Worm (Caenorhabditis elegans) whole organism, L4 larva: ENCODE results near the gene ZK512.1.

Experiments used
- F44E2.7 ChIP-seq: fragments of 200-800 bp; sonication (Bioruptor generic); IDR thresholded peaks from 2 replicates; pipeline ENCODE4 v2.1.2; 2022; ENCODE audit warnings: missing genetic modification characterization, missing compliant biosample characterization
- R02D3.7 ChIP-seq: fragments of 150-350 bp; sonication (generic microtip); optimal IDR thresholded peaks from 3 replicates; lab custom pipeline; 2014; ENCODE audit warnings: missing biosample characterization, missing genetic modification characterization
- T26A8.4 ChIP-seq: fragments of 200-800 bp; sonication (Bioruptor generic); IDR thresholded peaks from 2 replicates; pipeline ENCODE4 v1.3.6; 2022; ENCODE audit warnings: missing genetic modification characterization, missing compliant biosample characterization
- aha-1 ChIP-seq: fragments of 150-350 bp; peaks from one replicate; lab custom pipeline; 2014; ENCODE audit warnings: missing biosample characterization, missing genetic modification characterization
- aly-2 ChIP-seq: sonication (generic microtip); optimal IDR thresholded peaks from 2 replicates; lab custom pipeline; 2018; ENCODE audit warnings: missing biosample characterization, missing genetic modification characterization
- arid-1 ChIP-seq: fragments of 200-800 bp; sonication (Bioruptor generic); conservative IDR thresholded peaks from 2 replicates; pipeline ENCODE4 v1.3.6; 2022; ENCODE audit warnings: missing genetic modification reagents, missing genetic modification characterization, missing compliant biosample characterization
- ceh-82 ChIP-seq: sonication (generic microtip); optimal IDR thresholded peaks from 2 replicates; lab custom pipeline; 2017; ENCODE audit warnings: missing biosample characterization, missing genetic modification characterization
- ces-1 ChIP-seq: fragments of 150-350 bp; sonication (generic microtip); optimal IDR thresholded peaks from 4 replicates; lab custom pipeline; 2014; ENCODE audit warnings: missing biosample characterization, missing genetic modification reagents, missing genetic modification characterization
- ctbp-1 ChIP-seq: fragments of 200-800 bp; sonication (Bioruptor generic); IDR thresholded peaks from 2 replicates; pipeline ENCODE4 v1.3.6; 2022; ENCODE audit warnings: missing genetic modification reagents, missing genetic modification characterization, missing compliant biosample characterization
- daf-16 ChIP-seq, 3 experiments: sonication (generic microtip); optimal IDR thresholded peaks; 2 replicates each; lab custom pipeline; 2016 to 2017; ENCODE audit warnings: missing genetic modification characterization in 3 of 3, missing genetic modification reagents in 3 of 3, mild to moderate bottlenecking in 2 of 3, missing compliant biosample characterization in 2 of 3, missing biosample characterization in 1 of 3, moderate library complexity in 1 of 3
- dpl-1 ChIP-seq: fragments of 150-350 bp; optimal IDR thresholded peaks from 2 replicates; lab custom pipeline; 2014; ENCODE audit warnings: missing biosample characterization, missing genetic modification reagents, missing genetic modification characterization
- duxl-1 ChIP-seq: sonication (generic microtip); optimal IDR thresholded peaks from 2 replicates; lab custom pipeline; 2016; ENCODE audit warnings: mild to moderate bottlenecking, missing genetic modification characterization, moderate library complexity, missing compliant biosample characterization; ENCODE audit not compliant: poor library complexity
- dve-1 ChIP-seq: sonication (generic microtip); optimal IDR thresholded peaks from 2 replicates; lab custom pipeline; 2017; ENCODE audit warnings: antibody characterized with exemption, mild to moderate bottlenecking, missing genetic modification characterization, missing compliant biosample characterization; ENCODE audit not compliant: insufficient read depth
- egl-27 ChIP-seq: sonication (generic microtip); optimal IDR thresholded peaks from 3 replicates; lab custom pipeline; 2017; ENCODE audit warnings: missing biosample characterization, missing genetic modification reagents, missing genetic modification characterization
- fkh-10 ChIP-seq: fragments of 150-350 bp; optimal IDR thresholded peaks from 2 replicates; lab custom pipeline; 2014; ENCODE audit warnings: missing biosample characterization, missing genetic modification reagents, missing genetic modification characterization
- hlh-11 ChIP-seq: fragments of 200-800 bp; sonication (Bioruptor generic); optimal IDR thresholded peaks from 2 replicates; lab custom pipeline; 2018; ENCODE audit warnings: mild to moderate bottlenecking, missing genetic modification characterization, missing compliant biosample characterization
- hmg-1.1 ChIP-seq: fragments of 200-800 bp; sonication (Bioruptor generic); IDR thresholded peaks from 2 replicates; pipeline ENCODE4 v1.3.6; 2022; ENCODE audit warnings: missing genetic modification reagents, missing genetic modification characterization, missing compliant biosample characterization
- lim-7 ChIP-seq: fragments of 200-800 bp; sonication (Bioruptor generic); IDR thresholded peaks from 2 replicates; pipeline ENCODE4 v1.3.6; 2022; ENCODE audit warnings: missing genetic modification characterization, missing compliant biosample characterization
- lin-1 ChIP-seq: fragments of 200-800 bp; sonication (Bioruptor generic); IDR thresholded peaks from 2 replicates; pipeline ENCODE4 v1.3.6; 2022; ENCODE audit warnings: missing genetic modification reagents, missing genetic modification characterization, missing compliant biosample characterization
- lir-3 ChIP-seq: sonication (generic microtip); optimal IDR thresholded peaks from 2 replicates; lab custom pipeline; 2016; ENCODE audit warnings: mild to moderate bottlenecking, missing genetic modification characterization, missing compliant biosample characterization
- madf-9 ChIP-seq: fragments of 200-800 bp; sonication (Bioruptor generic); conservative IDR thresholded peaks from 2 replicates; pipeline ENCODE4 v1.3.6; 2022; ENCODE audit warnings: missing genetic modification reagents, missing genetic modification characterization, missing compliant biosample characterization
- mdl-1 ChIP-seq, 2 experiments: fragments of 150-350 bp in 1 of 2; sonication (generic microtip) in 1 of 2; optimal IDR thresholded peaks; 2 replicates each; lab custom pipeline; 2014 to 2017; ENCODE audit warnings: missing biosample characterization in 2 of 2, missing genetic modification characterization in 2 of 2
- mes-2 ChIP-seq: sonication (generic microtip); optimal IDR thresholded peaks from 2 replicates; lab custom pipeline; 2016; ENCODE audit warnings: missing genotype, mild to moderate bottlenecking, missing genetic modification characterization, missing compliant biosample characterization; ENCODE audit not compliant: poor library complexity, severe bottlenecking
- nhr-111 ChIP-seq: fragments of 200-800 bp; sonication (Bioruptor generic); optimal IDR thresholded peaks from 2 replicates; lab custom pipeline; 2018; ENCODE audit warnings: mild to moderate bottlenecking, missing genetic modification characterization, missing compliant biosample characterization
- nhr-76 ChIP-seq: fragments of 150-350 bp; optimal IDR thresholded peaks from 2 replicates; lab custom pipeline; 2014; ENCODE audit warnings: missing biosample characterization, missing genetic modification characterization
- php-3 ChIP-seq: fragments of 200-800 bp; sonication (Bioruptor generic); IDR thresholded peaks from 2 replicates; pipeline ENCODE4 v1.3.6; 2022; ENCODE audit warnings: missing genetic modification reagents, missing genetic modification characterization, missing compliant biosample characterization
- pqm-1 ChIP-seq: sonication (generic microtip); optimal IDR thresholded peaks from 2 replicates; lab custom pipeline; 2017; ENCODE audit warnings: missing biosample characterization, missing genetic modification characterization
- sdz-12 ChIP-seq: fragments of 200-800 bp; sonication (Bioruptor generic); optimal IDR thresholded peaks from 2 replicates; lab custom pipeline; 2018; ENCODE audit warnings: mild to moderate bottlenecking, missing genetic modification characterization, missing compliant biosample characterization
- set-16 ChIP-seq: fragments of 200-800 bp; sonication (Bioruptor generic); IDR thresholded peaks from 2 replicates; pipeline ENCODE4 v1.3.6; 2022; ENCODE audit warnings: missing genetic modification reagents, missing genetic modification characterization, missing compliant biosample characterization
- skn-1 ChIP-seq: fragments of 150-350 bp; optimal IDR thresholded peaks from 2 replicates; lab custom pipeline; 2014; ENCODE audit warnings: missing biosample characterization, missing genetic modification characterization
- spr-1 ChIP-seq: sonication (generic microtip); optimal IDR thresholded peaks from 2 replicates; lab custom pipeline; 2016; ENCODE audit warnings: mild to moderate bottlenecking, missing genetic modification characterization, missing compliant biosample characterization
- tra-1 ChIP-seq: fragments of 200-800 bp; sonication (Bioruptor generic); IDR thresholded peaks from 2 replicates; pipeline ENCODE4 v1.3.6; 2022; ENCODE audit warnings: missing genetic modification reagents, missing genetic modification characterization, missing compliant biosample characterization
- unc-130 ChIP-seq: sonication (generic microtip); optimal IDR thresholded peaks from 2 replicates; lab custom pipeline; 2016; ENCODE audit warnings: missing genetic modification reagents, missing genetic modification characterization, missing compliant biosample characterization
- unc-39 ChIP-seq: sonication (generic microtip); optimal IDR thresholded peaks from 2 replicates; lab custom pipeline; 2017; ENCODE audit warnings: missing biosample characterization, missing genetic modification characterization
- unc-62 ChIP-seq, 3 experiments: fragments of 150-350 bp in 1 of 3; sonication (generic microtip); optimal IDR thresholded peaks in 2 of 3; peaks in 1 of 3; 1 replicate in 1 of 3; 2 replicates in 2 of 3; lab custom pipeline; 2014 to 2017; ENCODE audit warnings: missing biosample characterization in 3 of 3, missing genetic modification characterization in 3 of 3, missing genetic modification reagents in 3 of 3, missing genotype in 1 of 3
- ztf-11 ChIP-seq: fragments of 150-350 bp; optimal IDR thresholded peaks from 2 replicates; lab custom pipeline; 2014; ENCODE audit warnings: missing biosample characterization, missing genetic modification characterization

The ZK512.1 gene

DNA sequence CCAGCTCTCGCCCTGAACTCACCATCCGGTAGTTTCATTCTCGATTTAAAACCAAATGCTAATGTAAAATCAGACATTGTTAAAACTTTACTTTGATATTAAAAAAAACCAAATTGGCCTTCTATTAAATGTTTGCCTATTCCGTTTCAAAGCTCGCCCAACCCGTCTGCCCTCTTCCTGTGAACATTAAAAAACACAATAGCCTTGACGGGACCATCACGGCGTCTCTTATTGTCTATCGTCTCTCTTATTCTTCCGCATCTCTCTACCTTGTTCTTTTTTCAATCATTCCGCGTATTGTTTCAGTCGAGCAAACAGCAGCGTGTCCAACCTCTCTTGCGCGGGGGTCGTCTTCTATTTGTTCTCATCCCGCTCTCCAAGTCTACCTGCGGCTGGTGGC, at the start of gene ZK512.1:
ZK512.1 (plus strand) TSS at position 301 of the 400 bp plus-strand sequence.
- TF ChIP-seq php-3 (GFP tag; lab: Robert Waterston, UW), result no peak
- TF ChIP-seq lim-7, result no peak
- no peak for TF ChIP-seq duxl-1 (tag; lab: Kevin White, UChicago)
- TF ChIP-seq lin-1 (GFP tag; lab: Robert Waterston, UW), result no peak

DNA sequence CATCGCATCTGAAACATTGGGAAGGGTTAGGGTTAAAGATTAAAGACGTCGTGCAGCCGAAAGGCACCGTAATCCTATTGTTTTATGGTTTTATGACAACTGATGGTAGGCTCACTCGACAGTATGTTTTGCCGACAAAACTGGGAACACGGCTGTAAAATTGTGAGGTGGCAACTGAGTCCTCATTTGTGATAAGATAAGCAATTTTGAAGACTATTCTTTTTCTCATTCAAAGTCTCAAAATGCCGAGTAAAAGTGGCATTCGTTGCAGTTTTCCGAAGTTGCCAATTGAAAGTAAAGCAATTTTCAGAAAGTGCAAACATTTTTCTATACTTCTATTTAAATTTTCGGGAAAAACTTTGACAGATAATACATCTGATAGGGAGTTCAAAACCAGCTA, 45.0 kb upstream of the ZK512.1 start:
- TF ChIP-seq F44E2.7 (no peak), aly-2 (tag; lab: Kevin White, UChicago) (no peak), madf-9 (GFP tag; lab: Robert Waterston, UW) (no peak), pqm-1 (peak; percentile 59), ceh-82 (no peak), dpl-1 (GFP tag; lab: Kevin White, UChicago) (no peak), set-16 (GFP tag; lab: Robert Waterston, UW) (no peak), mdl-1 (tag; optimal IDR thresholded peaks at IDR 0.05; lab: Kevin White, UChicago) (no peak), aha-1 (tag; lab: Kevin White, UChicago) (peak; percentile 71), fkh-10 (GFP tag; lab: Kevin White, UChicago) (no peak), dve-1 (tag; lab: Kevin White, UChicago) (peak; percentile 1)

DNA sequence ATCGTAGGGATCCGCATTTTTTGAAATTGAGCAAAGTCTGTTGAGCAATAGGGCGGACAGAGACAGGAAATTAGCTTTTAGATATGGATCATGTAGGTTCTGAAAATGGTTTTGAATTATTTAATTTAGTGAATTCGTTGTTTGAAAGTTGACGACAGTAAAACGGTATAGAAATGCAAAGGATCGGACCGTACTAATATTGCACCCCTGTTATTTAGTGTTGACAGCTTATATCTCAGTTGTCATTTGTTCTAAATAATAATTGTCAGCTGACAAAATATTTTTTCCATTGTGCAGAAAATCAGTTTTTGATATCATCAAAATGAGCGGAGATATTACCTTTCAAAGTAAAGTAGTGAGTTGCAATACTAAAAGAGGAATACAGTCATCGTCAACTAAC, 43.4 kb upstream of the ZK512.1 start, which contains the start of gene lin-12:
lin-12 (minus strand) TSS at position 101 of the 400 bp plus-strand sequence.
- no peak for TF ChIP-seq sdz-12 (GFP tag; lab: Kevin White, UChicago)
- no peak for TF ChIP-seq egl-27 (tag; lab: Kevin White, UChicago)
- TF ChIP-seq unc-39 (tag; lab: Kevin White, UChicago), result no peak
- no peak for TF ChIP-seq ces-1
- TF ChIP-seq daf-16 (GFP tag; optimal IDR thresholded peaks at IDR 0.05; lab: Kevin White, UChicago), result no peak
- TF ChIP-seq daf-16 (tag; optimal IDR thresholded peaks at IDR 0.05; lab: Kevin White, UChicago), result no peak
- no peak for TF ChIP-seq unc-62 (GFP tag; optimal IDR thresholded peaks at IDR 0.05 in 1 of 2; lab: Kevin White, UChicago)
- TF ChIP-seq unc-62 (tag; optimal IDR thresholded peaks at IDR 0.05; lab: Kevin White, UChicago), result no peak
- TF ChIP-seq skn-1 (tag; lab: Kevin White, UChicago), result no peak
- TF ChIP-seq arid-1 (GFP tag; lab: Robert Waterston, UW), result no peak
- no peak for TF ChIP-seq T26A8.4 (GFP tag; lab: Robert Waterston, UW)
- TF ChIP-seq ceh-82, result no peak
- no peak for TF ChIP-seq dve-1 (tag; lab: Kevin White, UChicago)
- no peak for TF ChIP-seq lir-3 (tag; lab: Kevin White, UChicago)

DNA sequence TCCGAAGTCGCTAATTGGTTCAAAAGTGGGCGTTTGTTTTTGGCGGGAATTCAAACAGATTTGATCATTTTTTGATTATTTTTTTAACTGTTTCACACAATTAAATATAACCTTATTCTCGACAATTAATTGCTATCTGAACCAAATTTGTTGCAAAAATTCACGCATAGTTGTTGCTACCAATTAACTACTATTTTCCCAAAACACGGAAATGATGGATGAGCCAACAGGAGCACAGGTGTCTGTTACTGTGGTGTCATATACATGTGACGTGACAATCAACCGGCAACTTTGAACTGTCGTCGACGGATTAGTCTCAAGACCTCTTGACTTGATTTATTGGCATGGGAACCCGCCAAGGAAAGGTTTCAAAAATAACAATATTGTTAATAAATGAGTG, 42.0 kb upstream of the ZK512.1 start:
- peak in 1 of 2 experiments; percentile 93 for TF ChIP-seq unc-62 (GFP tag; optimal IDR thresholded peaks at IDR 0.05 in 1 of 2; lab: Kevin White, UChicago)
- TF ChIP-seq unc-62 (tag; optimal IDR thresholded peaks at IDR 0.05; lab: Kevin White, UChicago), result no peak
- TF ChIP-seq spr-1, result no peak

DNA sequence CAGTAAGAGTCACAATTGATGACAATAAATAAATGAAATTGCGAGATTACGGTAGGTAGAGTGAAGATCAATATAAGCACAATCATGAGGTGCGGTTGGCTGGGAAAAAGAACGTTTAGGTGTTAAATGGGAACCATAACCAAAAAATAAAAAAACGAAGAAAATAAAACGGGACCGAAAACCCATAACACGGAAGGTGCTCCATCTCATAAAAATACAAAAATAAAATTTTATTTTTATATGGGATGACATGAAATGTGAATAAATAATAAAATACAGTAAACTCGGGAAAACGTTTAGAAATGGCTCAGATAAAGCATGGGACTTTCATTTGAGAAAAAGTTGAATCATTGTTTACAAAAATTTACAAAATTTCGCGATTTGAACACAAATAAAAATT, 39.2 kb upstream of the ZK512.1 start, which contains the start of gene F02A9.7:
F02A9.7 (minus strand) TSS at position 101 of the 400 bp plus-strand sequence.
- TF ChIP-seq hlh-11 (tag; lab: Kevin White, UChicago), result no peak
- TF ChIP-seq unc-130 (GFP tag; lab: Kevin White, UChicago), result no peak
- no peak for TF ChIP-seq ztf-11 (tag; lab: Kevin White, UChicago)

DNA sequence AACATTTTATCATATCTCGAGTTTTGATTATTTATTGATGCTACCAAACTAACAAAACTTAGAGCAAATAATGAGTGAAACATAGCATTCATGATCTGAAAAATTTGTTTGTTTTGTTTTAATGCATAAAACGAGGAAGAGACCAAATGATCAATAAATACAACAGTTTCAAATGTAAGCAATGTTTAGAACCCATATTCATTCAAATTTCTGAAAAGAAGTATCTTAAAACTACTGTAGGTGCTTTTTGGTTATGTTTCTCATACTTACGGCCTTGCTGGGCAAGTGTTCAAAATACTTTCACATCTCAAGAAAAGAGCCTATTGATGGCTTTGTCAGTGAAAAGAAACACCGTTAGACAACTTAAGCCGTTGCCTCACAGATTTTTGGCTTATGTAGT, 37.0 kb upstream of the ZK512.1 start, which contains the start of gene F02A9.1:
F02A9.1 (minus strand) TSS at position 101 of the 400 bp plus-strand sequence.
- TF ChIP-seq nhr-111 (GFP tag; lab: Kevin White, UChicago), result no peak
- no peak for TF ChIP-seq hmg-1.1 (GFP tag; lab: Robert Waterston, UW)
- no peak for TF ChIP-seq ctbp-1
- no peak for TF ChIP-seq R02D3.7 (tag; lab: Kevin White, UChicago)
- no peak for TF ChIP-seq tra-1
- no peak for TF ChIP-seq mes-2
- no peak for TF ChIP-seq daf-16 (GFP tag; optimal IDR thresholded peaks at IDR 0.05; lab: Kevin White, UChicago)
- no peak for TF ChIP-seq daf-16 (tag; optimal IDR thresholded peaks at IDR 0.05; lab: Kevin White, UChicago)
- no peak for TF ChIP-seq nhr-76 (tag; lab: Kevin White, UChicago)
